Worm (Caenorhabditis elegans) whole organism, L3 larva: ENCODE results near the gene mon-2.

ENCODE experiments used
- ZK546.5 ChIP-seq: sonication (generic microtip); optimal IDR thresholded peaks from 2 replicates; lab custom pipeline; 2017; ENCODE audit warnings: missing biosample characterization, missing genetic modification characterization
- ama-1 ChIP-seq: fragments of 150-350 bp; optimal IDR thresholded peaks from 2 replicates; lab custom pipeline; 2018
- elt-1 ChIP-seq: fragments of 150-350 bp; optimal IDR thresholded peaks from 2 replicates; lab custom pipeline; 2014; ENCODE audit warnings: missing biosample characterization, missing genetic modification characterization
- elt-2 ChIP-seq: sonication (generic microtip); optimal IDR thresholded peaks from 2 replicates; lab custom pipeline; 2016; ENCODE audit warnings: missing genetic modification reagents, mild to moderate bottlenecking, missing genetic modification characterization, missing compliant biosample characterization
- jun-1 ChIP-seq: fragments of 150-350 bp; optimal IDR thresholded peaks from 2 replicates; lab custom pipeline; 2014; ENCODE audit warnings: missing biosample characterization, missing genetic modification reagents, missing genetic modification characterization
- lin-39 ChIP-seq: fragments of 150-350 bp; optimal IDR thresholded peaks from 2 replicates; lab custom pipeline; 2018; ENCODE audit warnings: missing biosample characterization, missing genetic modification reagents, missing genetic modification characterization
- nhr-12 ChIP-seq: fragments of 150-350 bp; optimal IDR thresholded peaks from 2 replicates; lab custom pipeline; 2014; ENCODE audit warnings: missing biosample characterization, missing genetic modification characterization
- nhr-237 ChIP-seq: fragments of 150-350 bp; optimal IDR thresholded peaks from 2 replicates; lab custom pipeline; 2014; ENCODE audit warnings: missing biosample characterization, missing genetic modification characterization
- nhr-67 ChIP-seq: fragments of 150-350 bp; optimal IDR thresholded peaks from 2 replicates; lab custom pipeline; 2014; ENCODE audit warnings: missing biosample characterization, missing genetic modification characterization
- unc-62 ChIP-seq: fragments of 150-350 bp; sonication (generic microtip); optimal IDR thresholded peaks from 4 replicates; lab custom pipeline; 2014; ENCODE audit warnings: missing biosample characterization, missing genetic modification reagents, missing genetic modification characterization
- zag-1 ChIP-seq: fragments of 150-350 bp; optimal IDR thresholded peaks from 2 replicates; lab custom pipeline; 2014; ENCODE audit warnings: missing biosample characterization, missing genetic modification characterization
- ztf-11 ChIP-seq: fragments of 150-350 bp; optimal IDR thresholded peaks from 2 replicates; lab custom pipeline; 2014; ENCODE audit warnings: missing biosample characterization, missing genetic modification characterization
- ztf-4 ChIP-seq: fragments of 150-350 bp; optimal IDR thresholded peaks from 2 replicates; lab custom pipeline; 2014; ENCODE audit warnings: missing biosample characterization, missing genetic modification characterization

DNA sequence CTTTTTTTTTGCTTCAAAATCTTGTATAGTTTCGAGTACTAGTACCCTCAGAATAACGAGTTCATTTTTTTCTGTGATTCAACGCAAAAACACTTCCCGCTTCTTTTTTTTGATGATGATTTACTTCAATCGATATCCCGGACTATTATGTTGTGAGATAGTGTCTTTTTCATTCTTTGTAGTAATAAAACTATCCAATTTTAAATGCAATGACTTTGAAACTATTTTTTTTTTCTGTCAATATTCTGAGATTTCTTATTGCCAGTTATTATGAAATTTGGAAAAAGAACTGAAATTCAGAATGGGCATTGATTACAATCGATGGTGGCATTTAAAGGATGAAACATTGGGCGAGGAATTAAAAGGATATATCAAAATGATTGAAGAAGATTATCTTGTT lies 9.0 kb downstream of the mon-2 start, which contains the start of gene M18.3:
- TF ChIP-seq zag-1 (tag; lab: Kevin White, UChicago), result no peak
- no peak for TF ChIP-seq ZK546.5 (tag; lab: Kevin White, UChicago)
- TF ChIP-seq ztf-11 (tag; lab: Kevin White, UChicago), result no peak
- TF ChIP-seq ama-1 (lab: Kevin White, UChicago), result no peak
- TF ChIP-seq elt-1 (tag; lab: Kevin White, UChicago), result no peak
- TF ChIP-seq lin-39 (tag; lab: Kevin White, UChicago), result no peak
- TF ChIP-seq ztf-4, result no peak
- no peak for TF ChIP-seq nhr-237 (tag; lab: Kevin White, UChicago)
- TF ChIP-seq nhr-12 (tag; lab: Kevin White, UChicago), result no peak
- TF ChIP-seq elt-2 (tag; lab: Kevin White, UChicago), result no peak
- TF ChIP-seq jun-1 (tag; lab: Kevin White, UChicago), result no peak
- no peak for TF ChIP-seq unc-62 (GFP tag; lab: Kevin White, UChicago)
- TF ChIP-seq nhr-67 (tag; lab: Kevin White, UChicago), result no peak
